Fruit fly (Drosophila melanogaster): Measurements from ENCODE around the gene na.

DNA sequence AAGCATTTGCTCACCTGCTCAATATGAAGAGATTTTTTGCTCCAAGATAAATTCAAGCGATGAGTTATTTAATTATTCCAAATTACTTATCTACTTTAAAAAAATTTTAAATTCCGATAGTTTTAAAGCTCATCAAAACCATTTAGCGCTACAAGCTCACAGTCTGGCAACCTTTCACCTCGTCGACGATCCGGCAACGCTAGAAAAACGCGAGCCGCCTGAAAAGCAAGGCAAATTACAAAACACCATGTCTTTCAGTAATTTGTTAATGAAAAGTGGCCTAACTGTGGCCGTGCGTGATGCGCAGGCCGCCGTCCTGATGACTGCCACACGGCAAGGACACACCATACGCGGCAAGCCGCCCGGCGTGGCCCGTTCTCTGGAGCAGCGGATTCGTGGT lies 40.1 kb upstream of the na start, which contains the start of gene mRpL38:
- TF ChIP-seq psq (optimal IDR thresholded peaks at IDR 0.05) (no peak), pan (optimal IDR thresholded peaks at IDR 0.05) (no peak), CG8478 (optimal IDR thresholded peaks at IDR 0.05) (no peak), Dll (optimal IDR thresholded peaks at IDR 0.05) (no peak), EcR (GFP tag; optimal IDR thresholded peaks at IDR 0.05) (no peak)
